Fruit fly (Drosophila melanogaster) whole organism, wandering third instar larva: ENCODE data around the gene CG6508.

Experiments used
- CrebA ChIP-seq: fragments of 200-800 bp; sonication (Bioruptor generic); optimal IDR thresholded peaks from 2 replicates; lab custom pipeline; 2016; ENCODE audit warnings: missing biosample characterization, mild to moderate bottlenecking, missing genetic modification characterization, borderline replicate concordance
- GATAd ChIP-seq: sonication (Bioruptor generic); optimal IDR thresholded peaks from 2 replicates; lab custom pipeline; 2016; ENCODE audit warnings: missing biosample characterization, missing genetic modification characterization
- Hr83 ChIP-seq: fragments of 200-300 bp; sonication (Bioruptor generic); optimal IDR thresholded peaks from 2 replicates; lab custom pipeline; 2016; ENCODE audit warnings: missing biosample characterization, mild to moderate bottlenecking, missing genetic modification characterization, moderate library complexity; ENCODE audit not compliant: poor library complexity, severe bottlenecking
- OdsH ChIP-seq: fragments of 200-800 bp; sonication (Bioruptor generic); optimal IDR thresholded peaks from 2 replicates; lab custom pipeline; 2016; ENCODE audit warnings: missing biosample characterization, mild to moderate bottlenecking, missing genetic modification characterization
- Vsx2 ChIP-seq: fragments of 200-300, 225-300 bp; sonication (Bioruptor generic); optimal IDR thresholded peaks from 2 replicates; lab custom pipeline; 2018; ENCODE audit warnings: missing biosample characterization, missing genetic modification characterization; ENCODE audit not compliant: partially characterized antibody
- br ChIP-seq: fragments of 200-800 bp; sonication (Bioruptor generic); optimal IDR thresholded peaks from 2 replicates; lab custom pipeline; 2016; ENCODE audit warnings: missing biosample characterization, missing genetic modification characterization
- h ChIP-seq: fragments of 200-800 bp; sonication (Bioruptor generic); optimal IDR thresholded peaks from 3 replicates; lab custom pipeline; 2016; ENCODE audit warnings: missing biosample characterization, mild to moderate bottlenecking, missing genetic modification characterization
- jim ChIP-seq: fragments of 175-275, 200-325 bp; sonication (Bioruptor generic); optimal IDR thresholded peaks from 2 replicates; lab custom pipeline; 2016; ENCODE audit warnings: missing biosample characterization, mild to moderate bottlenecking, missing genetic modification characterization
- lola ChIP-seq: fragments of >200 bp; optimal IDR thresholded peaks from 2 replicates; lab custom pipeline; 2017; ENCODE audit warnings: missing biosample characterization, missing genetic modification characterization
- pan ChIP-seq: fragments of >200 bp; optimal IDR thresholded peaks from 2 replicates; lab custom pipeline; 2017
- rgr ChIP-seq: fragments of 200-800 bp; sonication (Bioruptor generic); optimal IDR thresholded peaks from 3 replicates; lab custom pipeline; 2016; ENCODE audit warnings: missing biosample characterization, mild to moderate bottlenecking, missing genetic modification characterization
- sv ChIP-seq: fragments of 200-800 bp; sonication (Bioruptor generic); optimal IDR thresholded peaks from 3 replicates; lab custom pipeline; 2016; ENCODE audit warnings: missing biosample characterization, missing genetic modification characterization

- TF ChIP-seq Vsx2 (GFP tag; lab: Kevin White, UChicago) (no peak), OdsH (GFP tag; lab: Kevin White, UChicago) (peak; percentile 3), GATAd (GFP tag; lab: Kevin White, UChicago) (no peak), rgr (GFP tag; lab: Kevin White, UChicago) (peak; percentile 9), Hr83 (GFP tag; lab: Kevin White, UChicago) (no peak), CrebA (GFP tag; lab: Kevin White, UChicago) (no peak), pan (no peak), sv (GFP tag; lab: Kevin White, UChicago) (no peak), lola (GFP tag; lab: Kevin White, UChicago) (no peak), br (no peak), h (GFP tag; lab: Kevin White, UChicago) (peak; percentile 18), jim (GFP tag; lab: Kevin White, UChicago) (no peak)
Observed at dm6 chr2L:10849511-10850191, 30.7 kb downstream of the CG6508 start, which contains the start of gene SmydA-3.
